Fruit fly (Drosophila melanogaster): ENCODE measurements around the gene CG8475.

Gene CG8475

dm6 chr2L:8168075-8168474, 28.6 kb downstream of the CG8475 start:
- TF ChIP-seq CG6765 (GFP tag; optimal IDR thresholded peaks at IDR 0.05), result no peak
- TF ChIP-seq bigmax (GFP tag; optimal IDR thresholded peaks at IDR 0.05), result no peak
- no peak for TF ChIP-seq CG2199 (GFP tag; IDR thresholded peaks at IDR 0.05)
- TF ChIP-seq CG17361 (GFP tag; IDR thresholded peaks at IDR 0.05), result no peak
- no peak for TF ChIP-seq Tbp (GFP tag; optimal IDR thresholded peaks at IDR 0.05)

- TF ChIP-seq schlank (tag; optimal IDR thresholded peaks at IDR 0.05) (no peak), PHDP (tag; optimal IDR thresholded peaks at IDR 0.05) (peak; percentile 16), ttk (GFP tag; IDR thresholded peaks at IDR 0.05) (no peak), CG16815 (GFP tag; optimal IDR thresholded peaks at IDR 0.05) (no peak), Side (GFP tag; optimal IDR thresholded peaks at IDR 0.05) (peak; percentile 17), phol (tag; optimal IDR thresholded peaks at IDR 0.05) (no peak), sqz (GFP tag; optimal IDR thresholded peaks at IDR 0.05) (no peak), CG12236 (GFP tag; optimal IDR thresholded peaks at IDR 0.05) (no peak), CG14014 (GFP tag; IDR thresholded peaks at IDR 0.05) (0 out of 2 replicates have a peak, but pooled peaks have one; percentile 12), Dref (GFP tag; IDR thresholded peaks at IDR 0.05) (no peak), CG14710 (tag; optimal IDR thresholded peaks at IDR 0.05) (peak; percentile 26), eyg (GFP tag; optimal IDR thresholded peaks at IDR 0.05) (no peak), Bgb (GFP tag; IDR thresholded peaks at IDR 0.05; ENCODE audit: partially characterized antibody) (no peak), tio (GFP tag; optimal IDR thresholded peaks at IDR 0.05) (no peak), Poxn (GFP tag; IDR thresholded peaks at IDR 0.05) (no peak), CG6813 (GFP tag; optimal IDR thresholded peaks at IDR 0.05) (peak; percentile 57), Doc2 (GFP tag; IDR thresholded peaks at IDR 0.05) (no peak), grn (GFP tag; optimal IDR thresholded peaks at IDR 0.05) (no peak), pan (optimal IDR thresholded peaks at IDR 0.05) (no peak), pan (GFP tag; optimal IDR thresholded peaks at IDR 0.05 in 1 of 2, IDR thresholded peaks at IDR 0.05 in 1 of 2) (no peak), CG15601 (tag; optimal IDR thresholded peaks at IDR 0.05) (peak; percentile 48), CG13296 (GFP tag; optimal IDR thresholded peaks at IDR 0.05) (no peak), CG10431 (GFP tag; optimal IDR thresholded peaks at IDR 0.05) (no peak), CG9727 (GFP tag; optimal IDR thresholded peaks at IDR 0.05) (peak; percentile 39), chinmo (GFP tag; IDR thresholded peaks at IDR 0.05; ENCODE audit: partially characterized antibody) (0 out of 4 replicates have a peak, but pooled peaks have one; percentile 61), repo (GFP tag; optimal IDR thresholded peaks at IDR 0.05) (no peak), zfh2 (GFP tag; optimal IDR thresholded peaks at IDR 0.05) (no peak), CG43689 (GFP tag; IDR thresholded peaks at IDR 0.05) (no peak), mirr (GFP tag; optimal IDR thresholded peaks at IDR 0.05) (no peak), Gsc (GFP tag; IDR thresholded peaks at IDR 0.05) (no peak), Dfd (GFP tag; optimal IDR thresholded peaks at IDR 0.05) (no peak), exex (tag; optimal IDR thresholded peaks at IDR 0.05) (peak; percentile 32), cg (GFP tag; optimal IDR thresholded peaks at IDR 0.05) (no peak), lola (GFP tag; optimal IDR thresholded peaks at IDR 0.05) (peak in 1 of 3 experiments; percentile 22), wor (GFP tag; IDR thresholded peaks at IDR 0.05) (no peak), Sox102F (GFP tag; optimal IDR thresholded peaks at IDR 0.05) (no peak), br (optimal IDR thresholded peaks at IDR 0.05) (no peak), CG17568 (GFP tag; optimal IDR thresholded peaks at IDR 0.05) (peak; percentile 14), rib (GFP tag; IDR thresholded peaks at IDR 0.05) (no peak; the same call in 1 of the 2 replicates), CG9609 (GFP tag; optimal IDR thresholded peaks at IDR 0.05) (no peak), tx (GFP tag; optimal IDR thresholded peaks at IDR 0.05) (no peak), row (GFP tag; IDR thresholded peaks at IDR 0.05) (no peak), CG5245 (GFP tag; optimal IDR thresholded peaks at IDR 0.05) (no peak), CG15696 (tag; optimal IDR thresholded peaks at IDR 0.05) (peak; percentile 74)
These were observed 30.7 kb downstream of the CG8475 start for dm6 chr2L:8165800-8166576.
